Fruit fly (Drosophila melanogaster): ENCODE measurements around the gene CG13029.

- TF ChIP-seq CG7045 (GFP tag; optimal IDR thresholded peaks at IDR 0.05): no peak
- no peak for TF ChIP-seq bab1 (GFP tag; optimal IDR thresholded peaks at IDR 0.05)
- TF ChIP-seq CG14711 (tag; optimal IDR thresholded peaks at IDR 0.05): no peak
- no peak for TF ChIP-seq CG1620 (GFP tag; optimal IDR thresholded peaks at IDR 0.05)
- no peak for TF ChIP-seq toe (GFP tag; optimal IDR thresholded peaks at IDR 0.05)
- TF ChIP-seq cic (GFP tag; optimal IDR thresholded peaks at IDR 0.05): no peak
Measured at dm6 chr3L:16860879-16861278, 457 bp downstream of the CG13029 start.
